Worm (Caenorhabditis elegans): ENCODE data around the gene C23F12.3.

Gene C23F12.3

DNA sequence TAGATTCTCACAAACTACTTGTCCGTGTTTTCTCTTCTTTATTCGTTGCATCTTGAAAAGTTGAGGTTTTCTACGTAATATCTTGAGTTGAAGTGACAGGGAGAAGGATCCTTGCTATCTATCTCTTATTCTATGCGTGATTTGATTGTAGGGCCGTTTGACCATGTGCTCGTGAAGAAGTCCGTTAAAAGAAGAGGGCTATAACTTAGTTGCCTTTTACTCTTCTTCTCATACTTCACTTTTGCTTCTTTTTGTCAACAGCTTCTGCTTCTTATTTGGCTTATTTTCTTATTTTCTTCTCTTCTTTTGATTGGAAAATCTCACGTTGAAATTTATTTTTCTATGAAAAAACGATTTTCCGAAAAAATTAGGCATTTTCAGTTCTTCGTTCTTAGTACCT lies 17.7 kb upstream of the C23F12.3 start:
- TF ChIP-seq F52B5.7 (tag; optimal IDR thresholded peaks at IDR 0.05) (no peak), rcor-1 (GFP tag; IDR thresholded peaks at IDR 0.05) (no peak), attf-6 (GFP tag; IDR thresholded peaks at IDR 0.05) (no peak), ceh-100 (GFP tag; IDR thresholded peaks at IDR 0.05) (no peak), snpc-1.1 (tag; optimal IDR thresholded peaks at IDR 0.05; ENCODE audit: insufficient read depth) (no peak), tbp1 (GFP tag; optimal IDR thresholded peaks at IDR 0.05) (no peak), F33H1.4 (GFP tag; IDR thresholded peaks at IDR 0.05) (no peak), ztf-6 (GFP tag; IDR thresholded peaks at IDR 0.05) (no peak), F22D6.2 (tag; optimal IDR thresholded peaks at IDR 0.05) (no peak), madf-6 (GFP tag; IDR thresholded peaks at IDR 0.05) (no peak), Y67H2A.10 (GFP tag; conservative IDR thresholded peaks at IDR 0.05) (no peak), mes-4 (tag; optimal IDR thresholded peaks at IDR 0.05) (no peak), die-1 (tag; optimal IDR thresholded peaks at IDR 0.05) (no peak), him-1 (tag; optimal IDR thresholded peaks at IDR 0.05) (no peak), ceh-91 (GFP tag; IDR thresholded peaks at IDR 0.05) (no peak), nhr-179 (tag; optimal IDR thresholded peaks at IDR 0.05) (no peak), snpc-1.3 (tag; optimal IDR thresholded peaks at IDR 0.05; ENCODE audit: insufficient read depth) (no peak), zim-3 (tag; optimal IDR thresholded peaks at IDR 0.05) (no peak), lin-26 (GFP tag; IDR thresholded peaks at IDR 0.05) (no peak), nhr-120 (GFP tag; IDR thresholded peaks at IDR 0.05) (no peak)

DNA sequence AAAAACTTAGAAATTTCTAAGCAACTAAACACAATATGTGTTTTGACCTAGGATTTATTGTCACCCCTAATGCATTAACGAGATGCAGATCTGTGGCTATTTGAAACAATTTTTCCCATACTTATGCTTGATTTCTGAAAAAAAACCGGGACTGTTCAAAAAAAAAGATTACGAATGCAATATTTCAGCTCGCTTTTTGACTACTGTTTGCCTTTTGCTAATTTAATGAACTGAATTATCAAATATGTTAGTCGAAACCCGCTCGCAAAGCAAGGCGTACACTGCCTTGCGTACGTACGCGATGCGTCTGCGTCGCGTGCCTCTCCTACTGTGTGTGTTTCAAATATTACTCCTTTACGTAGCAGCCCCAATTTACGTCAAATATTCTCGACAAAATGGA lies 4.4 kb upstream of the C23F12.3 start, which contains the start of gene C23F12.4:
C23F12.4 (plus strand) TSS at position 301 of the 400 bp plus-strand sequence.
- no peak for TF ChIP-seq somi-1 (GFP tag; optimal IDR thresholded peaks at IDR 0.05)
- no peak for TF ChIP-seq fkh-3 (tag; optimal IDR thresholded peaks at IDR 0.05)
- no peak for TF ChIP-seq B0035.1 (tag; optimal IDR thresholded peaks at IDR 0.05)
- no peak for TF ChIP-seq madf-3 (GFP tag; IDR thresholded peaks at IDR 0.05)
- no peak for TF ChIP-seq dpl-1 (GFP tag; optimal IDR thresholded peaks at IDR 0.05)
- TF ChIP-seq egrh-3 (GFP tag; IDR thresholded peaks at IDR 0.05): no peak
- TF ChIP-seq unc-62 (GFP tag; optimal IDR thresholded peaks at IDR 0.05): no peak
- TF ChIP-seq repo-1 (tag; optimal IDR thresholded peaks at IDR 0.05): no peak
- TF ChIP-seq D2030.7 (GFP tag; IDR thresholded peaks at IDR 0.05): no peak
- no peak for TF ChIP-seq F57A8.1 (GFP tag; optimal IDR thresholded peaks at IDR 0.05)

DNA sequence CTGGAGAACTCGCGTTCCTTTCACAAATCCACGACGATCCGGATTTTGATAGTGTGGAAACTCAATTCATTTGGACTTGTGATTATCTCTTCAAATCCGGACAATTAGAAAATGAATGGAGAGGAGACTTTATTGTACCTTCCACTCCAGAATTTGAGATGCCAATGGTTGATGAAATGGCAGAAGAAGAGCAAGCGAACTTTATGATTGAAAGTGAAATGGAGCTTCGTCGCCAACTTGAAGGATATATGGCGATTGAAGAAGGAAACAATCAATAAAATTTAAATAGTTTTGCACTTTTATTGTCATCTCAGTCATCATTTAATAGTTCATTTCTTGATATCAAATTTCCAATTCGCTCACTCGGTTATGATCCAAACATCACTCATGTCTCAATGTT lies 2.8 kb upstream of the C23F12.3 start:
- TF ChIP-seq egl-18 (GFP tag; IDR thresholded peaks at IDR 0.05) (no peak), snpc-1.3 (tag; optimal IDR thresholded peaks at IDR 0.05; ENCODE audit: insufficient read depth) (no peak), sea-2 (GFP tag; IDR thresholded peaks at IDR 0.05) (no peak), Y79H2A.3 (GFP tag; conservative IDR thresholded peaks at IDR 0.05) (no peak), F23B12.7 (tag; optimal IDR thresholded peaks at IDR 0.05; ENCODE audit: insufficient read depth) (no peak), gei-17 (GFP tag; optimal IDR thresholded peaks at IDR 0.05) (no peak), snpc-4 (GFP tag; optimal IDR thresholded peaks at IDR 0.05) (no peak), snpc-4 (tag; optimal IDR thresholded peaks at IDR 0.05) (no peak), B0261.1 (tag; optimal IDR thresholded peaks at IDR 0.05) (no peak), lir-1 (GFP tag; conservative IDR thresholded peaks at IDR 0.05) (no peak)

Measured in whole organism, young adult.